Worm (Caenorhabditis elegans) whole organism, late embryonic: Measurements from ENCODE around the gene B0303.7.

ENCODE experiments used
- ama-1 ChIP-seq: fragments of 150-350 bp; optimal IDR thresholded peaks from 2 replicates; lab custom pipeline; 2014
- pqm-1 ChIP-seq: sonication (generic microtip); optimal IDR thresholded peaks from 2 replicates; lab custom pipeline; 2016; ENCODE audit warnings: missing genetic modification characterization, missing compliant biosample characterization

DNA sequence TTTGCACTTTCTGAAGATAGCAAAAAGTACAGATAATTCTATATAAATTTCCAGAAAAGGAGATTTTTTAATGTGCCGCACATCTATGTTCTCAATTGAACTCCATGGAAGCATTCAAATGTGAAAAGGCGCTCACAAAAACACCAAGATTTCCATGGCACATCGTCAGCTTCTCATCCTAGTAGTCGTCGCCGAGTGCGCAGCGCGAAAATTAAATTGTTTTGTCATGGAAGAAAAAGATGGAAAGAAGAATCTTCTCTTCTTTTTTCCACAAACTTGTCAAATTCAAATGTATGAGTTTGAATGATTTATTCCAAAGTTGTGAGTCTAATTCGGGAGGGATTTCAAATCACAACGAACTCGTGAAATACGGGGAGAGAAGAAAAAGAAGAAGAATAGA is 44.0 kb downstream of the B0303.7 start:
- TF ChIP-seq pqm-1 (tag; lab: Kevin White, UChicago) = no peak
- no peak for TF ChIP-seq ama-1 (lab: Kevin White, UChicago)
